Fruit fly (Drosophila melanogaster): ENCODE measurements around the gene vls.

vls gene

dm6 chr2L:20084785-20085555 is 19.5 kb upstream of the vls start, which contains the start of gene fok (continued):
- peak; percentile 89 for TF ChIP-seq CG10431 (GFP tag; optimal IDR thresholded peaks at IDR 0.05)
- TF ChIP-seq cwo (GFP tag; optimal IDR thresholded peaks at IDR 0.05), result peak; percentile 100
- TF ChIP-seq CG10543 (GFP tag; optimal IDR thresholded peaks at IDR 0.05), result peak; percentile 100
- TF ChIP-seq tio (GFP tag; optimal IDR thresholded peaks at IDR 0.05), result peak; percentile 96
- TF ChIP-seq Hmr (GFP tag; optimal IDR thresholded peaks at IDR 0.05), result peak; percentile 98
- peak; percentile 89 for TF ChIP-seq ac (GFP tag; optimal IDR thresholded peaks at IDR 0.05)
- peak; percentile 75 for TF ChIP-seq HLHmδ (GFP tag; optimal IDR thresholded peaks at IDR 0.05)
- TF ChIP-seq CG14441 (GFP tag; IDR thresholded peaks at IDR 0.05), result peak; percentile 92
- peak; percentile 94 for TF ChIP-seq ranshi (GFP tag; IDR thresholded peaks at IDR 0.05)
- peak; percentile 97 for TF ChIP-seq abd-A (tag; optimal IDR thresholded peaks at IDR 0.05)
- TF ChIP-seq luna (GFP tag; optimal IDR thresholded peaks at IDR 0.05), result peak; percentile 53
- 0 out of 3 replicates have a peak, but pooled peaks have one; percentile 31 for TF ChIP-seq Doc3 (GFP tag; IDR thresholded peaks at IDR 0.05; ENCODE audit: partially characterized antibody)
- TF ChIP-seq bsh (GFP tag; optimal IDR thresholded peaks at IDR 0.05), result peak; percentile 94 to 96
- peak; percentile 92 for TF ChIP-seq B-H1 (GFP tag; IDR thresholded peaks at IDR 0.05)
- peak; percentile 98 for TF ChIP-seq dysf (GFP tag; IDR thresholded peaks at IDR 0.05)
- TF ChIP-seq MTF-1 (GFP tag; optimal IDR thresholded peaks at IDR 0.05; ENCODE audit: borderline replicate concordance), result peak; percentile 86
- TF ChIP-seq CG3065 (GFP tag; optimal IDR thresholded peaks at IDR 0.05), result peak; percentile 90
- TF ChIP-seq Bteb2 (GFP tag; optimal IDR thresholded peaks at IDR 0.05), result peak; percentile 95
- peak; percentile 96 for TF ChIP-seq pho (GFP tag; optimal IDR thresholded peaks at IDR 0.05)
- peak; percentile 66 for TF ChIP-seq CG17186 (GFP tag; optimal IDR thresholded peaks at IDR 0.05)
- peak; percentile 84 for TF ChIP-seq CG31224 (GFP tag; IDR thresholded peaks at IDR 0.05)
- no peak for TF ChIP-seq CG1832 (GFP tag; optimal IDR thresholded peaks at IDR 0.05)
- TF ChIP-seq CG10147 (GFP tag; optimal IDR thresholded peaks at IDR 0.05), result peak; percentile 94
- TF ChIP-seq kah (GFP tag; optimal IDR thresholded peaks at IDR 0.05), result peak; percentile 91
- peak; percentile 87 for TF ChIP-seq ase (GFP tag; IDR thresholded peaks at IDR 0.05)
- TF ChIP-seq Hr39 (optimal IDR thresholded peaks at IDR 0.05), result no peak
- peak; percentile 93 for TF ChIP-seq CG10267 (tag; optimal IDR thresholded peaks at IDR 0.05)
- TF ChIP-seq lov (optimal IDR thresholded peaks at IDR 0.05), result no peak
- peak; percentile 79; the same call in 2 of the 3 replicates for TF ChIP-seq lov (GFP tag; IDR thresholded peaks at IDR 0.05)
- TF ChIP-seq Nf-YA (GFP tag; IDR thresholded peaks at IDR 0.05), result peak; percentile 75
- no peak; the same call in 2 of the 3 replicates for TF ChIP-seq vnd (GFP tag; IDR thresholded peaks at IDR 0.05; ENCODE audit: partially characterized antibody)
- TF ChIP-seq yki (optimal IDR thresholded peaks at IDR 0.05), result no peak

dm6 chr2L:20084068-20084651 is 18.7 kb upstream of the vls start:
- TF ChIP-seq hb (GFP tag; IDR thresholded peaks at IDR 0.05; ENCODE audit: partially characterized antibody) (no peak), B-H2 (GFP tag; optimal IDR thresholded peaks at IDR 0.05) (no peak), sisA (GFP tag; IDR thresholded peaks at IDR 0.05) (no peak), CG1792 (GFP tag; optimal IDR thresholded peaks at IDR 0.05) (no peak), prd (optimal IDR thresholded peaks at IDR 0.05) (no peak), prd (GFP tag; IDR thresholded peaks at IDR 0.05) (0 out of 3 replicates have a peak, but pooled peaks have one; percentile 21), oc (tag; optimal IDR thresholded peaks at IDR 0.05) (no peak), CG10147 (GFP tag; optimal IDR thresholded peaks at IDR 0.05) (no peak), Sry-δ (GFP tag; optimal IDR thresholded peaks at IDR 0.05) (no peak), Ada2b (GFP tag; IDR thresholded peaks at IDR 0.05) (peak; percentile 8; the same call in 1 of the 2 replicates), CG11085 (GFP tag; IDR thresholded peaks at IDR 0.05) (no peak), zf30C (GFP tag; optimal IDR thresholded peaks at IDR 0.05) (no peak), Med (GFP tag) (peak; percentile 50), CG3995 (GFP tag; optimal IDR thresholded peaks at IDR 0.05) (peak; percentile 49), p53 (GFP tag; optimal IDR thresholded peaks at IDR 0.05) (no peak), MTF-1 (GFP tag; optimal IDR thresholded peaks at IDR 0.05; ENCODE audit: borderline replicate concordance) (no peak), zen2 (GFP tag; IDR thresholded peaks at IDR 0.05; ENCODE audit: partially characterized antibody) (no peak), lab (GFP tag; optimal IDR thresholded peaks at IDR 0.05) (peak; percentile 12), sens (GFP tag) (no peak), Mad (GFP tag; optimal IDR thresholded peaks at IDR 0.05) (no peak)

Measured in whole organism, embryonic.